Worm (Caenorhabditis elegans): Measurements from ENCODE around the gene ekl-5.

Gene ekl-5

DNA sequence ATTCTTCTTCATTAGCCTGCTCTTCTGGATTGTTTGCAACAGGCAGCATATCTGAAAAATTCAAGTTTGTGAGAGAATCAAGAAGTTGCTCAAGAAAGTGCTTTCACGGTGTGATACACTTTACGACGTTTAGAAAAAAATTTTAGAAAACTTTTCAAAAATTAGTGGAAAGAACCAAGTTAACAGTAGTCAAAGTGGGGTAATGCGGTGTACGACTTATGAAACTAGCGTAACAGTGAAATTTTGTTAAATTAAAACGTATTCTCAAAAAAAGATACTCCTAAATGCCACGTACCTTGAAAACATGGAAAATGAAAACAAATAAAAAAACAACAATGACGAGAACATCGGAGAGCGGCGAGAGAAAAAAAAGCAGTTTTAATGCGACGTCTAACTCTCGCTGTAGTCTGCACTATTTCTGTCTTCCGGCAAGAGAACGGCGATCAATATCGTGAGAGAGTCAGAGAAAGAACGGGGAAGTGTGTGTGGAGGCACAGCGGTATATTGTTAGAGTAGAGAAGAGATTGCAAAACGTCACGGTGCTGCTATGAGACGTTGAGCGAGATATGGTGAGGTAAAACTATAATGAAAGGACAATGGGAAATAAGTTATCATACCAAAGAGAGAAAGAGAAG, at the start of gene ekl-5:
Gene ekl-5 (minus strand): TSS at position 51 of the 635 bp plus-strand sequence.
- TF ChIP-seq tbp1 (GFP tag; optimal IDR thresholded peaks at IDR 0.05) (peak; percentile 5), lsl-1 (GFP tag; optimal IDR thresholded peaks at IDR 0.05) (no peak), lin-40 (tag; optimal IDR thresholded peaks at IDR 0.05) (peak; percentile 74), dox-1 (GFP tag; IDR thresholded peaks at IDR 0.05) (peak; percentile 43; the same call in 1 of the 2 replicates), pha-4 (tag; optimal IDR thresholded peaks at IDR 0.05) (no peak), K12H6.12 (tag; optimal IDR thresholded peaks at IDR 0.05) (peak; percentile 17), K11D2.4 (GFP tag; IDR thresholded peaks at IDR 0.05) (no peak), zfh-2 (GFP tag; conservative IDR thresholded peaks at IDR 0.05) (peak; percentile 52; the same call in 1 of the 2 replicates), lsy-27 (tag; optimal IDR thresholded peaks at IDR 0.05; ENCODE audit: borderline replicate concordance, insufficient read depth) (no peak), hmg-1.2 (GFP tag; IDR thresholded peaks at IDR 0.05) (peak; percentile 92), ceh-27 (GFP tag; optimal IDR thresholded peaks at IDR 0.05) (peak; percentile 35), ztf-26 (tag; optimal IDR thresholded peaks at IDR 0.05) (peak; percentile 18), nhr-80 (tag; optimal IDR thresholded peaks at IDR 0.05) (peak; percentile 57), hmg-20 (GFP tag; IDR thresholded peaks at IDR 0.05) (0 out of 2 replicates have a peak, but pooled peaks have one; percentile 4)

- TF ChIP-seq cebp-1 (GFP tag; IDR thresholded peaks at IDR 0.05) = no peak
- no peak for TF ChIP-seq cebp-1 (tag; optimal IDR thresholded peaks at IDR 0.05)
- TF ChIP-seq B0336.3 (GFP tag; IDR thresholded peaks at IDR 0.05) = no peak
- TF ChIP-seq dpff-1 (tag; optimal IDR thresholded peaks at IDR 0.05) = no peak
- TF ChIP-seq aptf-2 (GFP tag; conservative IDR thresholded peaks at IDR 0.05) = no peak
- TF ChIP-seq F22D6.2 (tag; optimal IDR thresholded peaks at IDR 0.05) = no peak
- TF ChIP-seq F33H1.4 (GFP tag; IDR thresholded peaks at IDR 0.05) = no peak
- no peak for TF ChIP-seq unc-130 (GFP tag; optimal IDR thresholded peaks at IDR 0.05)
- TF ChIP-seq hlh-12 (tag; optimal IDR thresholded peaks at IDR 0.05) = no peak
- TF ChIP-seq let-607 (tag; optimal IDR thresholded peaks at IDR 0.05) = no peak
- no peak for TF ChIP-seq madf-8 (GFP tag; conservative IDR thresholded peaks at IDR 0.05)
- TF ChIP-seq B0035.1 (tag; optimal IDR thresholded peaks at IDR 0.05) = no peak
- no peak for TF ChIP-seq egrh-3 (GFP tag; IDR thresholded peaks at IDR 0.05)
- TF ChIP-seq lin-54 (GFP tag; optimal IDR thresholded peaks at IDR 0.05) = no peak
- TF ChIP-seq sptf-2 (GFP tag; optimal IDR thresholded peaks at IDR 0.05) = no peak
- no peak for TF ChIP-seq F57C9.4 (tag; optimal IDR thresholded peaks at IDR 0.05)
- TF ChIP-seq zfh-2 (GFP tag; conservative IDR thresholded peaks at IDR 0.05) = no peak
- no peak for TF ChIP-seq mxl-1 (tag; optimal IDR thresholded peaks at IDR 0.05)
- TF ChIP-seq attf-3 (GFP tag; conservative IDR thresholded peaks at IDR 0.05) = no peak
- TF ChIP-seq tbp1 (GFP tag; optimal IDR thresholded peaks at IDR 0.05) = no peak
- no peak for TF ChIP-seq ztf-3 (GFP tag; optimal IDR thresholded peaks at IDR 0.05)
Observed at ce11 chrX:13963203-13963602, 46.2 kb upstream of the ekl-5 start, which contains the start of gene F48F7.3. TSS of gene F48F7.3 (plus strand) at chrX:13963503.

- no peak for TF ChIP-seq die-1 (tag; optimal IDR thresholded peaks at IDR 0.05)
- TF ChIP-seq unc-130 (GFP tag; optimal IDR thresholded peaks at IDR 0.05) = no peak
Observed at ce11 chrX:13959849-13960248, 42.9 kb upstream of the ekl-5 start, which contains the start of gene syx-2. TSS of gene syx-2 (plus strand) at chrX:13960149.

DNA sequence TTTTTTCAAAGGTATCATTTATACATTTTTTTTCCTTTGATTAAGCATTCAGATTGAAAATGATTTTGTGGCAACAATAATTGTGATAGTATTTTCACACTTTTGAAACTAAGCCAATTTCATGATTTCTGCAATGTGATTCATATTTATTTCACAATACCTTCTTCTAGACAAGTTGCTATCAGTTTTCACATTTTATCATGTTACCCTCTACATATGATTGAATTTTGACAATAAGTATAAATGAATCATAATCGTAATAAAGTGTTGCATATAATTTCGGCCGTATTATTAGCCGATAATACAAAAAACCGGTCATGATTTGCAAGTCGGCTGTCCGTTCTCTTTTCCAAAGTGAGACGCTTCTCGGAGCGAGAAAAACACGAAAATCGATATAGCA, 42.4 kb upstream of the ekl-5 start:
- TF ChIP-seq lsl-1 (GFP tag; optimal IDR thresholded peaks at IDR 0.05) (no peak), hlh-26 (GFP tag; conservative IDR thresholded peaks at IDR 0.05) (no peak), pbrm-1 (GFP tag; IDR thresholded peaks at IDR 0.05) (no peak), K12H6.12 (tag; optimal IDR thresholded peaks at IDR 0.05) (no peak), bed-1 (GFP tag; IDR thresholded peaks at IDR 0.05) (no peak), F52B5.7 (tag; optimal IDR thresholded peaks at IDR 0.05) (no peak), B0019.2 (GFP tag; conservative IDR thresholded peaks at IDR 0.05) (no peak), nhr-80 (tag; optimal IDR thresholded peaks at IDR 0.05) (peak; percentile 25), lin-26 (GFP tag; IDR thresholded peaks at IDR 0.05) (no peak), attf-5 (GFP tag; optimal IDR thresholded peaks at IDR 0.05) (no peak), hmg-20 (GFP tag; IDR thresholded peaks at IDR 0.05) (no peak), ceh-79 (tag; optimal IDR thresholded peaks at IDR 0.05) (no peak), ceh-40 (GFP tag; IDR thresholded peaks at IDR 0.05) (no peak), cebp-1 (GFP tag; IDR thresholded peaks at IDR 0.05) (peak; percentile 45; the same call in 1 of the 2 replicates), cebp-1 (tag; optimal IDR thresholded peaks at IDR 0.05) (peak; percentile 71)

Data from whole organism, young adult.